Fruit fly (Drosophila melanogaster) whole organism, adult: ENCODE results near the gene CG12024.

ENCODE experiments used
- CG12768 ChIP-seq: fragments of 200-800 bp; sonication (Bioruptor generic); optimal IDR thresholded peaks from 2 replicates; lab custom pipeline; 2017; ENCODE audit warnings: missing biosample characterization, missing genetic modification characterization, mild to moderate bottlenecking, moderate library complexity, missing genetic modification reagents
- CG7045 ChIP-seq: fragments of 200-800 bp; sonication (Bioruptor generic); optimal IDR thresholded peaks from 2 replicates; lab custom pipeline; 2017; ENCODE audit warnings: missing biosample characterization, mild to moderate bottlenecking, missing genetic modification characterization
- CG7101 ChIP-seq: fragments of 200-800 bp; sonication (Bioruptor generic); optimal IDR thresholded peaks from 2 replicates; lab custom pipeline; 2018; ENCODE audit warnings: missing biosample characterization, mild to moderate bottlenecking, missing genetic modification characterization, moderate library complexity
- Clk ChIP-seq: fragments of 200-800 bp; sonication (Bioruptor generic); optimal IDR thresholded peaks from 2 replicates; lab custom pipeline; 2017; ENCODE audit warnings: missing biosample characterization, missing genetic modification characterization
- bab1 ChIP-seq: fragments of 200-800 bp; sonication (Bioruptor generic); optimal IDR thresholded peaks from 3 replicates; lab custom pipeline; 2019; ENCODE audit warnings: missing biosample characterization, mild to moderate bottlenecking, missing genetic modification characterization, moderate library complexity
- kay ChIP-seq: fragments of 200-800 bp; sonication (Bioruptor generic); peaks from one replicate; lab custom pipeline; 2016; ENCODE audit warnings: missing biosample characterization, missing genetic modification characterization, borderline replicate concordance
- ovo ChIP-seq: fragments of 200-800 bp; sonication (Bioruptor generic); optimal IDR thresholded peaks from 2 replicates; lab custom pipeline; 2016; ENCODE audit warnings: missing biosample characterization, missing genetic modification characterization
- tj ChIP-seq: fragments of 200-800 bp; sonication (Bioruptor generic); optimal IDR thresholded peaks from 3 replicates; lab custom pipeline; 2017; ENCODE audit warnings: missing biosample characterization, mild to moderate bottlenecking, missing genetic modification characterization, moderate library complexity
- toe ChIP-seq: fragments of 200-800 bp; sonication (Bioruptor generic); optimal IDR thresholded peaks from 2 replicates; lab custom pipeline; 2016; ENCODE audit warnings: missing biosample characterization, missing genetic modification characterization

DNA sequence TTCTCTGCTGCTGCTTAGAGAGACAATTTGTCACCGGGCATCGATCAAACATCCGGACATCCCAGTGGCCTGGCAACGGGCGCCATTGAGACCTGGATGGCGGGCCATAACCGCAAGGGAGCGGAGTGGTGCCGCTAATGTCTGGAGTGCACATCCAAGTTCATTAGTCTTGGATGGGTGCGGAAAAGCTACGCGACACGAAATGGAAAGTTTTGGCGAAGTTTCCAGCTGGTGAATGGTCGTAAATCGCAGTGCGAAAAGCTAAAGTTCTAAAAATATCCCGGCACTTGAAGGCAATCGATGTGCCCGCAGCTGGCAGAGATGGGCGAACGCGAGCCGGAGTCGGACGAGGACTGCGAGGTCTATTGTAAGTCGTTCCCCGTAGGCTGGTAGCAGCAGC lies 12.8 kb downstream of the CG12024 start, which contains the start of gene CG13924:
- TF ChIP-seq kay = no peak
- no peak for TF ChIP-seq CG7045
- TF ChIP-seq Clk (GFP tag; lab: Kevin White, UChicago) = no peak
- TF ChIP-seq ovo (GFP tag; lab: Kevin White, UChicago) = no peak
- no peak for TF ChIP-seq bab1
- TF ChIP-seq CG12768 = no peak
- TF ChIP-seq CG7101 (tag; lab: Kevin White, UChicago) = no peak
- no peak for TF ChIP-seq tj (GFP tag; lab: Kevin White, UChicago)
- no peak for TF ChIP-seq toe (GFP tag; lab: Kevin White, UChicago)
